Worm (Caenorhabditis elegans) whole organism, L4 larva: ENCODE data around the gene scl-19.

Experiments used
- R02D3.7 ChIP-seq: fragments of 150-350 bp; sonication (generic microtip); optimal IDR thresholded peaks from 3 replicates; lab custom pipeline; 2014; ENCODE audit warnings: missing biosample characterization, missing genetic modification characterization
- ceh-20 ChIP-seq: fragments of 200-800 bp; sonication (Bioruptor generic); IDR thresholded peaks from 2 replicates; pipeline ENCODE4 v1.3.6; 2022; ENCODE audit warnings: missing genetic modification reagents, missing genetic modification characterization, missing compliant biosample characterization
- ceh-82 ChIP-seq: sonication (generic microtip); optimal IDR thresholded peaks from 2 replicates; lab custom pipeline; 2017; ENCODE audit warnings: missing biosample characterization, missing genetic modification characterization
- daf-19 ChIP-seq: fragments of 200-800 bp; sonication (Bioruptor generic); conservative IDR thresholded peaks from 2 replicates; pipeline ENCODE4 v1.3.6; 2022; ENCODE audit warnings: missing genetic modification characterization, missing compliant biosample characterization
- dmd-6 ChIP-seq: fragments of 200-800 bp; sonication (Bioruptor generic); IDR thresholded peaks from 2 replicates; pipeline ENCODE4 v1.3.6; 2022; ENCODE audit warnings: missing genetic modification reagents, missing genetic modification characterization, missing compliant biosample characterization
- dmd-8 ChIP-seq: fragments of 200-800 bp; sonication (Bioruptor generic); IDR thresholded peaks from 2 replicates; pipeline ENCODE4 v1.3.6; 2022; ENCODE audit warnings: missing genetic modification characterization, missing compliant biosample characterization
- dpl-1 ChIP-seq: fragments of 150-350 bp; optimal IDR thresholded peaks from 2 replicates; lab custom pipeline; 2014; ENCODE audit warnings: missing biosample characterization, missing genetic modification reagents, missing genetic modification characterization
- dve-1 ChIP-seq: sonication (generic microtip); optimal IDR thresholded peaks from 2 replicates; lab custom pipeline; 2017; ENCODE audit warnings: antibody characterized with exemption, mild to moderate bottlenecking, missing genetic modification characterization, missing compliant biosample characterization; ENCODE audit not compliant: insufficient read depth
- egl-43 ChIP-seq: fragments of 200-800 bp; sonication (Bioruptor generic); IDR thresholded peaks from 2 replicates; pipeline ENCODE4 v1.3.6; 2022; ENCODE audit warnings: missing genetic modification reagents, missing genetic modification characterization, missing compliant biosample characterization
- fos-1 ChIP-seq: fragments of 150-350 bp; optimal IDR thresholded peaks from 2 replicates; lab custom pipeline; 2014; ENCODE audit warnings: missing biosample characterization, missing genetic modification characterization
- jun-1 ChIP-seq: fragments of 150-350 bp; optimal IDR thresholded peaks from 2 replicates; lab custom pipeline; 2014; ENCODE audit warnings: missing biosample characterization, missing genetic modification reagents, missing genetic modification characterization
- lin-1 ChIP-seq: fragments of 200-800 bp; sonication (Bioruptor generic); IDR thresholded peaks from 2 replicates; pipeline ENCODE4 v1.3.6; 2022; ENCODE audit warnings: missing genetic modification reagents, missing genetic modification characterization, missing compliant biosample characterization
- lin-13 ChIP-seq: fragments of 150-350 bp; optimal IDR thresholded peaks from 2 replicates; lab custom pipeline; 2014; ENCODE audit warnings: missing biosample characterization, missing genetic modification reagents, missing genetic modification characterization
- lin-15B ChIP-seq: fragments of 150-350 bp; sonication (generic microtip); optimal IDR thresholded peaks from 3 replicates; lab custom pipeline; 2014; ENCODE audit warnings: missing biosample characterization, missing genetic modification characterization
- lin-29 ChIP-seq: fragments of 200-800 bp; sonication (Bioruptor generic); IDR thresholded peaks from 2 replicates; pipeline ENCODE4 v1.3.6; 2022; ENCODE audit warnings: missing genetic modification reagents, missing genetic modification characterization, missing compliant biosample characterization
- lin-38 ChIP-seq: fragments of 200-800 bp; sonication (Bioruptor generic); IDR thresholded peaks from 2 replicates; pipeline ENCODE4 v1.3.6; 2022; ENCODE audit warnings: missing genetic modification reagents, missing genetic modification characterization, missing compliant biosample characterization
- lsy-2 ChIP-seq, 2 experiments: fragments of 150-350 bp in 1 of 2; sonication (generic microtip) in 1 of 2; optimal IDR thresholded peaks; 2 replicates each; lab custom pipeline; 2014 to 2017; ENCODE audit warnings: missing biosample characterization in 2 of 2, missing genetic modification characterization in 2 of 2
- mdl-1 ChIP-seq, 2 experiments: fragments of 150-350 bp in 1 of 2; sonication (generic microtip) in 1 of 2; optimal IDR thresholded peaks; 2 replicates each; lab custom pipeline; 2014 to 2017; ENCODE audit warnings: missing biosample characterization in 2 of 2, missing genetic modification characterization in 2 of 2
- mep-1 ChIP-seq: fragments of 150-350 bp; sonication (generic microtip); optimal IDR thresholded peaks from 3 replicates; lab custom pipeline; 2014; ENCODE audit warnings: missing biosample characterization, missing genetic modification characterization
- nhr-11 ChIP-seq: fragments of 150-350 bp; optimal IDR thresholded peaks from 2 replicates; lab custom pipeline; 2014; ENCODE audit warnings: missing biosample characterization, missing genetic modification characterization
- nhr-42 ChIP-seq: fragments of 200-800 bp; sonication (Bioruptor generic); IDR thresholded peaks from 2 replicates; pipeline ENCODE4 v1.3.6; 2022; ENCODE audit warnings: missing genetic modification characterization, missing compliant biosample characterization
- nhr-48 ChIP-seq: sonication (generic microtip); optimal IDR thresholded peaks from 2 replicates; lab custom pipeline; 2016; ENCODE audit warnings: mild to moderate bottlenecking, missing genetic modification characterization, missing compliant biosample characterization
- pha-4 ChIP-seq, 2 experiments: fragments of 150-350 bp in 1 of 2; fragments of 200-800 bp in 1 of 2; sonication (Bioruptor generic) in 1 of 2; IDR thresholded peaks in 1 of 2; optimal IDR thresholded peaks in 1 of 2; 2 replicates each; pipeline versions ENCODE4 v1.3.6 to Lab custom; 2014 to 2022; ENCODE audit warnings: missing genetic modification characterization in 2 of 2, missing genetic modification reagents in 2 of 2, missing biosample characterization in 1 of 2, missing compliant biosample characterization in 1 of 2
- rbr-2 ChIP-seq: sonication (generic microtip); optimal IDR thresholded peaks from 2 replicates; lab custom pipeline; 2016; ENCODE audit warnings: missing genotype, missing genetic modification characterization, missing compliant biosample characterization
- set-16 ChIP-seq: fragments of 200-800 bp; sonication (Bioruptor generic); IDR thresholded peaks from 2 replicates; pipeline ENCODE4 v1.3.6; 2022; ENCODE audit warnings: missing genetic modification reagents, missing genetic modification characterization, missing compliant biosample characterization
- spr-1 ChIP-seq: sonication (generic microtip); optimal IDR thresholded peaks from 2 replicates; lab custom pipeline; 2016; ENCODE audit warnings: mild to moderate bottlenecking, missing genetic modification characterization, missing compliant biosample characterization
- tra-1 ChIP-seq: fragments of 200-800 bp; sonication (Bioruptor generic); IDR thresholded peaks from 2 replicates; pipeline ENCODE4 v1.3.6; 2022; ENCODE audit warnings: missing genetic modification reagents, missing genetic modification characterization, missing compliant biosample characterization
- unc-39 ChIP-seq: sonication (generic microtip); optimal IDR thresholded peaks from 2 replicates; lab custom pipeline; 2017; ENCODE audit warnings: missing biosample characterization, missing genetic modification characterization
- unc-62 ChIP-seq, 3 experiments: fragments of 150-350 bp in 1 of 3; sonication (generic microtip); optimal IDR thresholded peaks in 2 of 3; peaks in 1 of 3; 1 replicate in 1 of 3; 2 replicates in 2 of 3; lab custom pipeline; 2014 to 2017; ENCODE audit warnings: missing biosample characterization in 3 of 3, missing genetic modification characterization in 3 of 3, missing genetic modification reagents in 3 of 3, missing genotype in 1 of 3
- zfp-2 ChIP-seq: sonication (generic microtip); optimal IDR thresholded peaks from 2 replicates; lab custom pipeline; 2016; ENCODE audit warnings: mild to moderate bottlenecking, missing genetic modification characterization, missing compliant biosample characterization

The scl-19 gene

ce11 chrV:18731579-18732041 is at the start of gene scl-19, which contains the start of gene asp-18:
TSS of gene scl-19 (plus strand) at chrV:18731991.
TSS of gene asp-18 (minus strand) at chrV:18731679.
- TF ChIP-seq lsy-2 (tag; optimal IDR thresholded peaks at IDR 0.05; lab: Kevin White, UChicago) (no peak), mdl-1 (tag; optimal IDR thresholded peaks at IDR 0.05; lab: Kevin White, UChicago) (no peak), dmd-8 (GFP tag; lab: Robert Waterston, UW) (no peak)
- TF ChIP-seq, all 104 proteins: peak for 0

DNA sequence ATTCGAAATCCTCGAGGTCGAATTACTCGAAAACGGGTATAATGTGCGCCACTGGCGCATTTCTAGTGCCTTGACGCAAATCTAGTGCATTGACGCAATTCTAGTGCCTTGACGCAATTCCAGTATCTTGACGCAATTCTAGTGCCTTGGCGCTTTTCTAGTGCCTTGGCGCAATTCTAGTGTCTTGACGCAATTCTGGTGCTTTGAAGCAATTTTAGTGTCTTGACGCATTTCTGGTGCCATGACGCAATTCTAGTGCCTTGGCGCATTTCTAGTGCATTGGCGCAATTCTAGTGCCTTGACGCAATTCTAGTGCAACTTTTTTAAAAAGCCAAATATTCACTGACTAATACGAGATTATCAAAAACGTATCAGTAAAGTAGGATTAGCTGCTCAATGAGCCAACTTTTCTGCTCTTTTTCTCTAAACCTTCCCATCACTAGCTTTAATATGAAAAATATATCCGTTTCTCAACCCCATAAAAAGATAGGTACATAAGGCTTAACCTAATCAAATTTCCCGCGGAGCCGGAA is 47.3 kb upstream of the scl-19 start, which contains the start of gene Y69H2.17:
Gene Y69H2.17 (plus strand): TSS at position 483 of the 533 bp plus-strand sequence.
- TF ChIP-seq daf-19 (GFP tag; lab: Robert Waterston, UW) (no peak), set-16 (no peak), unc-62 (GFP tag; optimal IDR thresholded peaks at IDR 0.05 in 1 of 2; lab: Kevin White, UChicago) (peak in 1 of 2 experiments; percentile 30), unc-62 (tag; optimal IDR thresholded peaks at IDR 0.05; lab: Kevin White, UChicago) (no peak)

ce11 chrV:18687361-18687760 is 44.4 kb upstream of the scl-19 start:
- TF ChIP-seq fos-1 (tag; lab: Kevin White, UChicago) (no peak), dmd-6 (GFP tag; lab: Robert Waterston, UW) (no peak), ceh-20 (GFP tag; lab: Robert Waterston, UW) (no peak), R02D3.7 (tag; lab: Kevin White, UChicago) (no peak), lin-29 (GFP tag; lab: Robert Waterston, UW) (no peak), pha-4 (GFP tag; IDR thresholded peaks at IDR 0.05; lab: Robert Waterston, UW) (no peak), pha-4 (tag; optimal IDR thresholded peaks at IDR 0.05; lab: Kevin White, UChicago) (no peak), lin-1 (no peak), spr-1 (tag; lab: Kevin White, UChicago) (no peak), lin-13 (GFP tag; lab: Kevin White, UChicago) (no peak), nhr-48 (tag; lab: Kevin White, UChicago) (no peak), rbr-2 (tag; lab: Kevin White, UChicago) (no peak), nhr-42 (no peak), unc-39 (tag; lab: Kevin White, UChicago) (no peak), tra-1 (no peak), jun-1 (no peak)

DNA sequence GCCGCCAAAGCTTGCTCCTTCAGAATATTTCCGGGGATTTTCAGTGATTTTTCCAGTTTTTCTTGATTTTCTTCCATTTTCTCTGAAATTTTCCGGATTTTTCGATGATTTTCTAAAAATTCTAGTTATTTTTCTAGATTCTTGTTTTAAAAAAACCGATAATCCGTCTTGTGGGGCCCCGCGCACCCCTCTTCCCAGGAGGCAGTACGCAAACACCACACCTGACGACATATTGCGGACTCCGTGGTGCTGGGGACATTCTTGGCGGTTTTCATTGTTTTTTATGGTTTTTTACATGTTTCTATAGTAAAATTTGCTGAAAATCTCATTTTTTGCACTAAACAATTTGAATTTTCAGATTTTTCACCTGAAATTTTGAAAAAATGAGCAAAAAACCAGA is 42.1 kb upstream of the scl-19 start, which contains the start of the genes ubc-19 and Y69H2.7:
Gene ubc-19 (minus strand): TSS at position 82 of the 400 bp plus-strand sequence.
Gene Y69H2.7 (plus strand): TSS at position 309 of the 400 bp plus-strand sequence.
- no peak for TF ChIP-seq zfp-2 (tag; lab: Kevin White, UChicago)
- peak in 1 of 2 experiments; percentile 88 for TF ChIP-seq unc-62 (GFP tag; optimal IDR thresholded peaks at IDR 0.05 in 1 of 2; lab: Kevin White, UChicago)
- no peak for TF ChIP-seq unc-62 (tag; optimal IDR thresholded peaks at IDR 0.05; lab: Kevin White, UChicago)
- peak in 1 of 2 experiments; percentile 55 for TF ChIP-seq lsy-2 (tag; optimal IDR thresholded peaks at IDR 0.05; lab: Kevin White, UChicago)
- TF ChIP-seq dpl-1: peak; percentile 59
- no peak for TF ChIP-seq nhr-11 (tag; lab: Kevin White, UChicago)
- peak; percentile 31 for TF ChIP-seq dve-1 (tag; lab: Kevin White, UChicago)
- peak; percentile 17 for TF ChIP-seq rbr-2 (tag; lab: Kevin White, UChicago)
- TF ChIP-seq lin-15B (tag; lab: Kevin White, UChicago): no peak
- no peak for TF ChIP-seq dmd-6 (GFP tag; lab: Robert Waterston, UW)
- TF ChIP-seq lin-38 (GFP tag; lab: Robert Waterston, UW): peak; percentile 33; the same call in 1 of the 2 replicates
- peak; percentile 26 for TF ChIP-seq mep-1

- TF ChIP-seq set-16: peak; percentile 56; the same call in 1 of the 2 replicates
- TF ChIP-seq lin-29 (GFP tag; lab: Robert Waterston, UW): no peak
- no peak for TF ChIP-seq ceh-82 (tag; lab: Kevin White, UChicago)
- 0 out of 2 replicates have a peak, but pooled peaks have one; percentile 3 for TF ChIP-seq egl-43 (GFP tag; lab: Robert Waterston, UW)
These were observed 36.3 kb upstream of the scl-19 start for ce11 chrV:18695469-18695868.
